Fruit fly (Drosophila melanogaster): ENCODE measurements around the gene by.

The by gene

dm6 chr3R:9550265-9551012 lies 17.6 kb upstream of the by start (continued):
- TF ChIP-seq Nf-YB (GFP tag; optimal IDR thresholded peaks at IDR 0.05) (no peak), CG13123 (GFP tag; optimal IDR thresholded peaks at IDR 0.05) (no peak), Dek (tag; optimal IDR thresholded peaks at IDR 0.05) (no peak), jing (GFP tag; optimal IDR thresholded peaks at IDR 0.05) (no peak), Dll (GFP tag; IDR thresholded peaks at IDR 0.05; ENCODE audit: partially characterized antibody) (no peak), CG3065 (GFP tag; optimal IDR thresholded peaks at IDR 0.05) (no peak), CG7745 (tag; optimal IDR thresholded peaks at IDR 0.05) (no peak), HLH54F (GFP tag; optimal IDR thresholded peaks at IDR 0.05) (no peak), sens-2 (GFP tag; IDR thresholded peaks at IDR 0.05) (no peak), Myb (GFP tag; optimal IDR thresholded peaks at IDR 0.05) (no peak), scrt (GFP tag; optimal IDR thresholded peaks at IDR 0.05) (no peak), grn (GFP tag; optimal IDR thresholded peaks at IDR 0.05) (peak; percentile 50), Mrtf (GFP tag; IDR thresholded peaks at IDR 0.05) (no peak), CG14050 (GFP tag; IDR thresholded peaks at IDR 0.05) (no peak), Meics (GFP tag; optimal IDR thresholded peaks at IDR 0.05) (no peak), CG2678 (tag; optimal IDR thresholded peaks at IDR 0.05) (peak; percentile 13), Neu2 (GFP tag; optimal IDR thresholded peaks at IDR 0.05; ENCODE audit: borderline replicate concordance) (no peak), wdn (GFP tag; IDR thresholded peaks at IDR 0.05) (no peak), CG3995 (GFP tag; optimal IDR thresholded peaks at IDR 0.05) (no peak), nerfin-1 (tag; optimal IDR thresholded peaks at IDR 0.05) (peak; percentile 25), CG14965 (GFP tag; optimal IDR thresholded peaks at IDR 0.05; ENCODE audit: borderline replicate concordance) (no peak), CkIIα-i1 (GFP tag; IDR thresholded peaks at IDR 0.05) (no peak), ATbp (GFP tag; optimal IDR thresholded peaks at IDR 0.05) (peak; percentile 27), hb (GFP tag; IDR thresholded peaks at IDR 0.05; ENCODE audit: partially characterized antibody) (no peak), CG4854 (GFP tag; optimal IDR thresholded peaks at IDR 0.05) (no peak), Kr (GFP tag; optimal IDR thresholded peaks at IDR 0.05) (no peak), Doc3 (GFP tag; IDR thresholded peaks at IDR 0.05; ENCODE audit: partially characterized antibody) (no peak), trem (tag; optimal IDR thresholded peaks at IDR 0.05) (peak; percentile 7), CoRest (tag; optimal IDR thresholded peaks at IDR 0.05) (no peak), Elba2 (GFP tag; optimal IDR thresholded peaks at IDR 0.05) (no peak), CG7963 (GFP tag; IDR thresholded peaks at IDR 0.05; ENCODE audit: partially characterized antibody) (no peak), bsh (GFP tag; optimal IDR thresholded peaks at IDR 0.05) (peak in 1 of 2 experiments; percentile 16), CG18262 (tag; optimal IDR thresholded peaks at IDR 0.05) (no peak), stwl (tag; optimal IDR thresholded peaks at IDR 0.05) (no peak), ro (GFP tag; IDR thresholded peaks at IDR 0.05) (no peak), wek (GFP tag; optimal IDR thresholded peaks at IDR 0.05) (no peak), ems (GFP tag; optimal IDR thresholded peaks at IDR 0.05) (no peak), Bdp1 (GFP tag; optimal IDR thresholded peaks at IDR 0.05) (no peak), Ada2b (GFP tag; IDR thresholded peaks at IDR 0.05) (no peak), CG1529 (GFP tag; optimal IDR thresholded peaks at IDR 0.05) (no peak), CG3163 (GFP tag; optimal IDR thresholded peaks at IDR 0.05) (no peak), gcm (GFP tag; optimal IDR thresholded peaks at IDR 0.05) (no peak), en (GFP tag; optimal IDR thresholded peaks at IDR 0.05) (no peak), CG9437 (GFP tag; optimal IDR thresholded peaks at IDR 0.05) (peak; percentile 12), btn (GFP tag; optimal IDR thresholded peaks at IDR 0.05) (no peak), sob (GFP tag; IDR thresholded peaks at IDR 0.05) (no peak), Oaz (GFP tag; IDR thresholded peaks at IDR 0.05) (no peak), Hand (GFP tag; optimal IDR thresholded peaks at IDR 0.05) (no peak), CG15479 (GFP tag; optimal IDR thresholded peaks at IDR 0.05) (peak; percentile 41)
